Worm (Caenorhabditis elegans): Measurements from ENCODE around the gene snrp-40.1.
A peak's percentile ranks its signal among the peaks of the same experiment; 100 is the strongest.

snrp-40.1 gene

DNA sequence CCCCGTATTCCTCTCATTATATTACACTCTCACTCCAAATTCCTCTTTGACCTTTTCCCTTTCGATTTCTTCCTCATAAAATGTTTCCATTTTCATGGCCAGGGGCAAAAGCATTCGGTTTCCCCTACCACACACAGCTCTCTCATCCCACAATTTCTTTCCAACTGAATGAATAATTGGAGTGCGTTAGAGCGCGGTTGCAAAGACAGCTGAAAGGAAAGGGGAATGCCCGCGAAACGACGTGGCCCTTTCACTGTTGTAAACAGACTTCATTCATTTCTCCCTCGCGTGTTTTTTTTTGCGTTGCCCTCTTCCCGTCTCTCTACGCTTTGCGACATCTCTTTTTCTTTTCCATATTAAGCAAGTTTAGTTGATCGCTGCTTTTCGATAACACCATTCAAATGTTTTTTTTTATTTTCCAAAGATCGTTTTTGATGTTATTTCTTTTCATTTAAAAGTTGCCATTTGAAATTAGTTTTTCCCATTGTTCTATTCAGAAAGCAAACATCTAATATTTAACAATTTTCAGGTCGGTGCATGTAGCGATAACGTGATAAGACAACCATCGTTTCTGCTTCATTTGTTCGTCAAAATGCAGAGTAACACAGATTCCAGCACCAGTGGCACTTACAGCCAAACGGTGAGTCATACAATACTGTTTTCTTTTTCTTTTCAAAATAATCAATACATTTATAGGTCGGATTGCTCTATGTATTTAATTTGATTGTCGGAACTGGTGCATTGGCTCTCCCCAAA is 37.1 kb downstream of the snrp-40.1 start, which contains the start of gene C03A3.2 (continued):
- TF ChIP-seq daf-16 (GFP tag; optimal IDR thresholded peaks at IDR 0.05) (peak in 1 of 2 experiments; percentile 62), daf-16 (tag; optimal IDR thresholded peaks at IDR 0.05) (peak; percentile 44), zag-1 (tag; optimal IDR thresholded peaks at IDR 0.05) (no peak), ceh-62 (tag; optimal IDR thresholded peaks at IDR 0.05) (no peak), lsy-2 (tag; optimal IDR thresholded peaks at IDR 0.05) (peak; percentile 38 to 75), spr-1 (tag; optimal IDR thresholded peaks at IDR 0.05) (peak; percentile 29), zfp-2 (tag; optimal IDR thresholded peaks at IDR 0.05) (no peak), hmg-1.1 (GFP tag; IDR thresholded peaks at IDR 0.05) (peak; percentile 70; the same call in 1 of the 2 replicates), unc-62 (GFP tag; optimal IDR thresholded peaks at IDR 0.05 in 1 of 2) (no peak), unc-62 (tag; optimal IDR thresholded peaks at IDR 0.05) (no peak), spr-3 (GFP tag; optimal IDR thresholded peaks at IDR 0.05) (no peak), nhr-28 (tag; optimal IDR thresholded peaks at IDR 0.05) (peak; percentile 21), hlh-30 (tag; optimal IDR thresholded peaks at IDR 0.05; ENCODE audit: insufficient read depth) (peak; percentile 58), nhr-41 (GFP tag; IDR thresholded peaks at IDR 0.05) (no peak), lin-13 (GFP tag; optimal IDR thresholded peaks at IDR 0.05) (peak; percentile 47), nhr-102 (tag; optimal IDR thresholded peaks at IDR 0.05) (no peak), R02D3.7 (tag; optimal IDR thresholded peaks at IDR 0.05) (no peak), hif-1 (tag; optimal IDR thresholded peaks at IDR 0.05) (peak in 1 of 2 experiments; percentile 28), lin-29 (GFP tag; IDR thresholded peaks at IDR 0.05) (no peak), D1046.2 (GFP tag; IDR thresholded peaks at IDR 0.05) (no peak), lin-15B (tag; optimal IDR thresholded peaks at IDR 0.05) (no peak), hlh-11 (tag; optimal IDR thresholded peaks at IDR 0.05) (peak; percentile 89), saeg-2 (GFP tag; IDR thresholded peaks at IDR 0.05) (no peak), dve-1 (tag; optimal IDR thresholded peaks at IDR 0.05; ENCODE audit: insufficient read depth) (no peak), skn-1 (tag; optimal IDR thresholded peaks at IDR 0.05) (no peak), aha-1 (tag) (peak; percentile 58), set-16 (GFP tag; IDR thresholded peaks at IDR 0.05) (no peak), egl-43 (GFP tag; IDR thresholded peaks at IDR 0.05) (no peak)

- peak; percentile 50 for TF ChIP-seq set-16 (GFP tag; IDR thresholded peaks at IDR 0.05)
- peak in 1 of 2 experiments; percentile 16 for TF ChIP-seq lsy-2 (tag; optimal IDR thresholded peaks at IDR 0.05)
- peak; percentile 17 for TF ChIP-seq hlh-30 (tag; optimal IDR thresholded peaks at IDR 0.05; ENCODE audit: insufficient read depth)
- TF ChIP-seq madf-5 (GFP tag; IDR thresholded peaks at IDR 0.05) = no peak
- TF ChIP-seq hmg-1.1 (GFP tag; IDR thresholded peaks at IDR 0.05) = peak; percentile 51; the same call in 1 of the 2 replicates
- no peak for TF ChIP-seq daf-19 (GFP tag; conservative IDR thresholded peaks at IDR 0.05)
- 0 out of 2 replicates have a peak, but pooled peaks have one; percentile 9 for TF ChIP-seq saeg-2 (GFP tag; IDR thresholded peaks at IDR 0.05)
- TF ChIP-seq rbr-2 (tag; optimal IDR thresholded peaks at IDR 0.05) = peak; percentile 48
These were observed 42.5 kb downstream of the snrp-40.1 start, which contains the start of gene C03A3.1 for ce11 chrX:11257071-11257470. Gene C03A3.1 (plus strand): TSS chrX:11257361.

ce11 chrX:11252429-11252828 is 47.2 kb downstream of the snrp-40.1 start:
- peak; percentile 33; the same call in 1 of the 2 replicates for TF ChIP-seq ceh-44 (GFP tag; IDR thresholded peaks at IDR 0.05)
- no peak for TF ChIP-seq zip-11 (GFP tag; IDR thresholded peaks at IDR 0.05)
- no peak for TF ChIP-seq lin-15B (tag; optimal IDR thresholded peaks at IDR 0.05)
- TF ChIP-seq ZK337.2 (GFP tag; IDR thresholded peaks at IDR 0.05) = no peak
- peak in 1 of 2 experiments; percentile 37 for TF ChIP-seq lsy-2 (tag; optimal IDR thresholded peaks at IDR 0.05)
- TF ChIP-seq rbr-2 (tag; optimal IDR thresholded peaks at IDR 0.05) = peak; percentile 71
- TF ChIP-seq nhr-102 (tag; optimal IDR thresholded peaks at IDR 0.05) = peak; percentile 73
- 0 out of 2 replicates have a peak, but pooled peaks have one; percentile 71 for TF ChIP-seq nhr-41 (GFP tag; IDR thresholded peaks at IDR 0.05)
- no peak for TF ChIP-seq ces-1 (GFP tag; optimal IDR thresholded peaks at IDR 0.05)
- TF ChIP-seq tag-97 (GFP tag; IDR thresholded peaks at IDR 0.05) = no peak
- no peak for TF ChIP-seq dmd-8 (GFP tag; IDR thresholded peaks at IDR 0.05)
- TF ChIP-seq mep-1 (tag; optimal IDR thresholded peaks at IDR 0.05) = peak; percentile 75
- peak; percentile 65 to 70 for TF ChIP-seq daf-16 (GFP tag; optimal IDR thresholded peaks at IDR 0.05)
- TF ChIP-seq daf-16 (tag; optimal IDR thresholded peaks at IDR 0.05) = peak; percentile 49
- no peak for TF ChIP-seq attf-4 (tag; optimal IDR thresholded peaks at IDR 0.05)
- no peak for TF ChIP-seq nhr-25 (tag; optimal IDR thresholded peaks at IDR 0.05; ENCODE audit: borderline replicate concordance, insufficient read depth)
- TF ChIP-seq daf-19 (GFP tag; conservative IDR thresholded peaks at IDR 0.05) = peak; percentile 83
- no peak for TF ChIP-seq D1046.2 (GFP tag; IDR thresholded peaks at IDR 0.05)
- TF ChIP-seq pqm-1 (tag; optimal IDR thresholded peaks at IDR 0.05) = no peak
- peak; percentile 52 for TF ChIP-seq lir-3 (tag; optimal IDR thresholded peaks at IDR 0.05)
- peak; percentile 48 for TF ChIP-seq nhr-48 (tag; optimal IDR thresholded peaks at IDR 0.05)
- TF ChIP-seq saeg-2 (GFP tag; IDR thresholded peaks at IDR 0.05) = no peak
- TF ChIP-seq aha-1 (tag) = no peak
- no peak for TF ChIP-seq F49E8.2 (tag; optimal IDR thresholded peaks at IDR 0.05; ENCODE audit: borderline replicate concordance)
- no peak for TF ChIP-seq ceh-28 (tag; optimal IDR thresholded peaks at IDR 0.05)

Measured in whole organism, L4 larva.